Fruit fly (Drosophila melanogaster): ENCODE data around the gene bves.
A peak's percentile ranks its signal among the peaks of the same experiment; 100 is the strongest.

Gene bves

DNA sequence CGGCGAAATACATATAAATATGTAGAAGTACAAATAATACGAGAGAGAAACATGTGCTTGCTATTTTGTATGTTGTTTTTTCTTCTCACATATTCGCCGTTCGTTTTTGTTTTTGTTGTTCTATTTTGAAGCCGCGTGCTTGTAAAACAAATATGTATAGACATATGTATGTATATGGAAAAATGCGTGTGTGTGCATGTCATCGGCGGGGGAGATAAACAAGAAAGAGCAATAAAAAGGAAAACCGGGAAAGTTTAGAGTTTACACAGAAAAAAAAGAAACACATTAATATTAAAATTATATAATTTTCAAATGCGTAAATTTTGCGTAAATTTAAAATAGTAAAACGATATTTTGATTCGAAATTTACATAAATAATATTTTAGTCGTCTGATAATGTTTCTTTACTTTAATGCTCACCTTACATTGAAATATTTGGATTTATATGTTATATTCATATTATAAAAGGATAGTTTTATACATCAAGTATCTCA, 8.3 kb upstream of the bves start:
- TF ChIP-seq noc (tag; optimal IDR thresholded peaks at IDR 0.05): no peak

DNA sequence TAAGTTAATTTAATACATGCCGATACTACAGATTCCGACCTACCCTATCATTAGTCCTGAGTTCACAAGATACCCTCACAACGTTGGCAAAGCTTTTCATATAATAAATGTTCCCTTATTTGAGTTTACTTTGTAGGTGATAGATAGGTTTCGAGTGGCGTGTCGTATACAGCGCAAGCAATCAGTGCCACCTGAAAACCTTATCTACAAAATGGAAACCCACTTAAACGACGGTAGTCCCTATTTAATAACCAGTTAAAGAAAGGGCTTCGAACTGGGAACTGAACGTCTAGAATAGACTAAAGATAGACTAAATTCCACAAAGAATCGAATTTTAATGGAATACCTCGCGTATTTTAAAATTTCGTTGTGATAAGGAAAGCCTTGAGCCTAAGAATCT, 7.6 kb upstream of the bves start:
- TF ChIP-seq noc (tag; optimal IDR thresholded peaks at IDR 0.05): no peak

DNA sequence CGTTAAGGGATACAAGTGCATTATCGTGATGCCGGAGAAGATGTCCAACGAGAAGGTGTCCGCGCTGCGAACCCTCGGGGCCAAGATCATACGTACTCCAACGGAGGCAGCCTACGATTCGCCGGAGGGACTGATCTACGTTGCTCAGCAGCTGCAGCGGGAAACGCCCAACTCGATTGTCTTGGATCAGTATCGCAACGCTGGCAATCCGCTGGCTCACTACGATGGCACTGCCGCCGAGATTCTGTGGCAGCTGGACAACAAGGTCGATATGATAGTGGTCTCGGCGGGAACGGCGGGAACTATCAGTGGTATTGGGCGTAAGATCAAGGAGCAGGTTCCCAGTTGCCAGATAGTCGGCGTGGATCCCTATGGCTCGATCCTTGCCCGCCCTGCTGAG, 6.0 kb upstream of the bves start:
- TF ChIP-seq noc (tag; optimal IDR thresholded peaks at IDR 0.05): no peak

DNA sequence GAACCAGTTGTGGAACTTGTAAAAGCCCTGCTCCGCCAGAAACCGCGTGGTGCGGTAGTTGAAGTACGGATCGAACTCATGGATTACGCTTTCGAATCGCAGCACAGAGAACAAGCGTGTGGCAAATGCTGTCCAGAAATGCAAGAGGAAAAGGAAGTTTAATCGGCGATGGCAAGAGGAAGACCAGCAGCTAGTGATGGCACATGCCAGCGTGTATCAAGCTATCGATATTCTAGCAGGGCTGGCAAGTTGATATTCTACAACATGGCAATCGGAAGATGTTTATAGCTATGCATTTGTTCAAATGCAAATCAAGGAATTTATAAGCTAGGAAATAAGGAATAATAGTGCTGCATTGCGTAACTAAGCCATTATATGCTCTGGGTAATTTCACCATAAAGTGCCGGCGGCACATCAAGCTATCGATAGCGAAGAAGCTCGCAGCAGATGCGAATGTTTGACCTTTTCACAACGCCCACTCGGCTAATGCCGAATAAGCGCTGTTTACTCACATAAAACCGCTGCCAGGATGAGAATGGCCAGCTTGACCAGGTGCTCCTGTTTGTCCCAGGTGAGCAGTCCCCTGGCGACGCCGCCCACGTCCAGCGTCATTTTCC, 556 bp upstream of the bves start:
- TF ChIP-seq noc (tag; optimal IDR thresholded peaks at IDR 0.05): peak; percentile 71

DNA sequence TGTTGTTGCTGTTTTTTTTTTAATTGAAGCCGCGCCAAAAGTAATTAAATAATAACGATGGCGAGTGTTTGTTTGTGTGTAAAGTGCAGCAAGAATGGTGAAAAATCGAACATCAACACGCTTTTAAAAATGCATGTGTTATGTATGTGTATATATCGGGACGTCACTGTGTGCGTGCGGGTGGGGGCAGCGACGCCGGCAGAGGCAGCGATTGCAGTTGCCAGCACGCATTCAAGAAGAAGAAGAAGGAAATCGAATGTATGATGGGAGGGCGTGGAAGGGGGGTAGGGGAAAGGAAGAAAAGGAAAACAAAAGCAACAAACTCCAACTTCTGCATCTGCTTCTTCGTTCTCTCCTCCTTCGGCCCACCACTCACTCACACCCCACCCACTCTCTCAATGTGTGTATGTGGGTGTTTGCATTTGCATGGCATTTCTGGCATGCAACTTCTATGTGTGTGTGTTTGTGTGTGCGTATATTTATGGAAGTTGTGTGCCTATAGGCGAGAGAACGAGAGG, 1.3 kb downstream of the bves start:
- TF ChIP-seq noc (tag; optimal IDR thresholded peaks at IDR 0.05): no peak

DNA sequence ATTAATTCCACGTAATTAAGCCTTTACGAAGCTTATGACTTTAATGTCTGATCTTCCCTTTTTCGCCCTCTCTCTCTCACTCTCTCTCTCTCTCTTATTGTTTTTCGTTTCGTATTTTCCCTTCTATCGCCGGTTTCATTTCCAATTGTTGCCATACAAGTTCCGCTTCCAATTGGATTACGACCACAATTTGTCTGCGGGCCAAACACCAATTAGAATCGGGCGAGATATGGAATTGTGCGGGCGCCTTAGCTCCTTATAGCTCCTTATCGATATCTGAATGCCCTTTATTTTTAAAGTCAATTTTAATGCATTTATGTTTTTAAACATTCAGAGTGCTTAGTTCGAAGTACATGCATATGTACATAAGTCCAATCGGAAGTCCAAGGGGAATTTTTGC, 3.0 kb downstream of the bves start:
- no peak for TF ChIP-seq noc (tag; optimal IDR thresholded peaks at IDR 0.05)

DNA sequence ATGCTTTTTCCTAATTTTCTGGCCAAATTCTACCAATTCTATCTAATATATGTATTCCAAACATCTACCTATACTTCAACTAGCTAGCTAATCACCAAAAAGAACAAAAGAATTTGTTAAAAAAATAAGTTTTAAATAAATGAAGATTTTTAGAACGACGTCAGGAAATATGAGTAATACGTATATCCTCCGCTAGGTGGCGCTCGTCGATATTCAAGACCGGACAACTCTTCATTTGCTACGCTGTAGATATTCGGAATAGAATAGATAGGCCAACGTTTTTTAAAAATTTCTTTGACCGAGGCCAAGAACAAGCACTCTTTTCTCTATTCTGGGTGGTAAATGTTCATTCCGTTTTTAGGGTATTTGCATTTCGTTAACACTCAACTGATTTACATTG, 4.7 kb downstream of the bves start:
- no peak for TF ChIP-seq noc (tag; optimal IDR thresholded peaks at IDR 0.05)

DNA sequence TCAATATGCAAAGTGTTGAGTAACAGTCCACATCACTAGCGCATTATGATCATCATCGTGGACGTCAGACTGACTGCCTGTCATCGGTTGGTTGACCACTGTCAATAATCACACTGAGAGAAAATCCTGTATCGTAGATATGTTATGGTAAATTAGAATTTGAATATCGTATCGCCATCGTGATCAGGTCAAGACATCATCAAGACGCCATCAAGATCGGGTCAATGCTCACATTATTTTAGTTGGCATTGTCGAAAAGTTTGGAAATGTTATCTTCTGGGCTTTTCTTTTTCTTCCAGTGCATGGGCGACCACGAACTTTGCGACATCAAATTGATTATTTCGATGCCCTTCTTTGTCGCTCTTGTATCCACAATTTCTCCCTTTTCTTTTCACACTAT, 5.2 kb downstream of the bves start:
- TF ChIP-seq noc (tag; optimal IDR thresholded peaks at IDR 0.05): peak; percentile 83

DNA sequence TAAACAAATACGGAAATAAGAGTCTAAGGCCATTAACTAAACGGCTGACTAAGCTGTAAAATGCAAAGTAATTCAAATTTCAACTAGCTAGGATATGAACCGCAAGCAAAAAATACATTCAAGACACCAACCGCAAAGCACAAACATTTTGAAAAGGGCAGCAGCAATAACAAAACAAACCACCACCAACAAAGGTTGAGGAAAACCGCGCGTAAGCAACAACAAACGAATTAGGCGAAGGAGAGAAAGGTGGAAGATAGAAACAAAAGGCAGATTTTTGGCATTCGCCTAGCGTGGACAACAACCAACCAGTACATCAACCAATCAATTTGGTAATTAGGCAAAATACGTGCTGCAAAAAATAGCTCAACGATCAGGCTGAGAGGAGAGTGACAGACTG, 6.8 kb downstream of the bves start:
- no peak for TF ChIP-seq noc (tag; optimal IDR thresholded peaks at IDR 0.05)

DNA sequence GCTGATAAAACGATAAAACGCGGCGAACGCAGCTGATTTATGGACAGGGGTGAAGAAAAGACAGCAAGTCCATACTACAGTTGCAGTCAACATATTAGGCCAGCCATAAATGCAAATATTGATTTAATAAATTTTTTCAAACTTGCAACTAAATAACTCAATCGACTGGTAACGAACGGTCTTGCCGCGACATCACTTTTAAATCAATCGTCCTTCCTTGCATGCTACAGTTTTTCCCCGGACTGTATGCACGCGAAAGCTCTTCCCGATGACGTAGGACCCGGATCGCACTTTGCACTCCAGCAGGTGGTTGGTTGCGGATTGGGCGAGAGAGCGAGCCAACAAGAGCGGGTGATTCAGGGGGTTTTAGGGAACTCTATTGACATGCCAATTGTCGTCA, 11.2 kb downstream of the bves start:
- TF ChIP-seq noc (tag; optimal IDR thresholded peaks at IDR 0.05): no peak

DNA sequence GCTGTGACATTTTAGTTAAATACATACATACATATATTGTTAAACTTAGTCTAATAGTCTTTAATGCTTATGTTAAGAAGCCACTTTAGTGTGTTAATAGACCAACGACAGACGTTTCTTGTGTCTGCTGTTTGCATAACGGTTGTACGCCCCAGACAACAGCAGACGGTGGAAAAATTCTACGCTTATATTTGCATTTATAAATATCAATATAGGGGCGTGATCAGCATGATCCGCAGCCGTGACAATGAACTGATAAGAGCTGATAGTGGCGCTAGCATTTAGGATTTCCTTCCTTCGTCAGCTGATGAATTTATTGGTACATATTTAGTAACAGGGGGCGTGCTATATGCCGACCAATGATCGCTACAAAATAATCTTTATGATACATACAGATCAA, 12.0 kb downstream of the bves start:
- no peak for TF ChIP-seq noc (tag; optimal IDR thresholded peaks at IDR 0.05)

DNA sequence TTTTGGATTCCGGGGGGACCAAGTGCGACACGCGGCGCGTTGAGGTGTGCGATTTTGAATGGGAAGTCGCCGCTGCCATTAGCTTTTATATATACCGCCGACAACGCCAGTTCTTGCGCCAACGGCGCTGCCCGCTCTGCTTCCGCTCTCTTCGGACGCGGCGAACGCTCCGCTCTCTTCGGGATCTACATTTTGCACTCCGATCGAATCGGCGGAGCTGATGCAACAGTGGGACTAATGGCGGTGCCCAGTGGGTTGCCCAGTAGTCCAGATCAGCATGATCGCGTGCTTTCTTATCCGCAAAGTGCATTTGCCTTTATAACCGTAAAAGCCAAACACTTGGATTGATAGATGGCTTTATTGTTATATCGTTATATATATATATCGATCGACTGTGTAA, 13.7 kb downstream of the bves start, which contains the start of gene CG32512:
CG32512 (minus strand) TSS at position 67 of the 400 bp plus-strand sequence.
- no peak for TF ChIP-seq noc (tag; optimal IDR thresholded peaks at IDR 0.05)

DNA sequence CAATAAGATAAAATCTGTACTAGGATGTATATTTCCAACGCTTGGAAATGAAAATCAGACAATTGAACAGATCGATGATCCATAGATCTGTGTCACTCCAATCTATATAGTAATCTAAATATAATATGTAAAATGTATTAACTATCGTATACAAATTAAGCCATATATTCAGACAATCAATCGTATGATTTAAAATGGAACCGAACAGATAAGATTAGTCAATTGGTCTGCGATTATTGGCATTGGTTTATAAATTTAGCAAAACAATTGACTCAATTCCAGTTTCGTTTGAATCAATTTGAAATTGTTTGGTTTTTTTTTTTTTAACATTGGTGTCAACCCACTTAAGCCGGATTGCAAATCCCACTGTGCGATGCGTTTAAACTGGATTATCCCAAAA, 14.1 kb downstream of the bves start:
- no peak for TF ChIP-seq noc (tag; optimal IDR thresholded peaks at IDR 0.05)

DNA sequence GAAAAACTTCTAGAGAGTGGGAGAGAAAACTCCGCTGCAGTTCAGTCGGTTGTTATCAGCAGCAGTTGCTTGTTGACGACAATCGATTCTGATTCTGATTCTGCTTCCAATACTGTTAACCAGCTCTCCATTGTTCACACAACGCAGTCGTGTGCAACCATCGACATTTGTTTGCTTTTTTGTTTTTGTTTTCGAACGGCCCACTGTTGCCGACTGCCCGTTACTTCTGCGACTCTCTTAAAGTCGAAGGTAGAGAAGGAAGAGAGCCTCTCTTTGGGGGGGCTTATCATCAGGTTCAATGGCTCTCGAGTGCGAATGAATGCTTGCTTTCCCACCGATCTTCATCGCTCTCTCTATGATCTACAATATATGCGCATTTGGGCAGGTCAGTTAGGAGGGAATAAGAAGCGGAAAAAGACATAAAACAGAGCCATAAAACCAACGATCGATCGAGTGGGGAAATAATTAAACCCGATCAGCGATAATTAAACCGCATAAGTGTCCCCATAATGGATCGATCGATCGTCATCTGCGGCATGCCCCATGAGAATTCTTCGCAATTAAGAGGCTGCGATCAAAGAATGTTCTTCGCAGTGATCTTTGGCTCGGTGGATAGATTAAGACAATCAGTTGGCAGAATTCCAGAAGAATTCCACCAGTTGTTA, 18.1 kb downstream of the bves start:
- no peak for TF ChIP-seq noc (tag; optimal IDR thresholded peaks at IDR 0.05)

DNA sequence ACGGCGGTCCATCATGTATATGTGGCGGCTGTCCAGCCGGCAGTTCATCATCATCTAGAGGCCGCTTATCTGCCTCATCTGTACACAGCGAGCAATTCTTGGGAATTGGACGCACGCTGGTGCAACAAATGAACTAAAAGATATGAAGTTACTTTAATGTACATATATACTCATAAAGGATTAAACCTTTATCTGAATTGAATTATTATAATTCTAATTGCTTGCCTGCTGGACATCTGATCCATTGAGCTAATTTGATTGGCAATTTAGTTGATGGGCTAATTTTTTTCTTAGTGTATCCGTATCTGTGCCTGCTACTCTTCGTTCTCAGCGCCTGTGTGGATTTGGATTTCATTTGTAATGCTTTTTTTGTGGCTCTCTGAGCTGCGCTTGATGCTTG, 19.2 kb downstream of the bves start:
- peak; percentile 74 for TF ChIP-seq noc (tag; optimal IDR thresholded peaks at IDR 0.05)

DNA sequence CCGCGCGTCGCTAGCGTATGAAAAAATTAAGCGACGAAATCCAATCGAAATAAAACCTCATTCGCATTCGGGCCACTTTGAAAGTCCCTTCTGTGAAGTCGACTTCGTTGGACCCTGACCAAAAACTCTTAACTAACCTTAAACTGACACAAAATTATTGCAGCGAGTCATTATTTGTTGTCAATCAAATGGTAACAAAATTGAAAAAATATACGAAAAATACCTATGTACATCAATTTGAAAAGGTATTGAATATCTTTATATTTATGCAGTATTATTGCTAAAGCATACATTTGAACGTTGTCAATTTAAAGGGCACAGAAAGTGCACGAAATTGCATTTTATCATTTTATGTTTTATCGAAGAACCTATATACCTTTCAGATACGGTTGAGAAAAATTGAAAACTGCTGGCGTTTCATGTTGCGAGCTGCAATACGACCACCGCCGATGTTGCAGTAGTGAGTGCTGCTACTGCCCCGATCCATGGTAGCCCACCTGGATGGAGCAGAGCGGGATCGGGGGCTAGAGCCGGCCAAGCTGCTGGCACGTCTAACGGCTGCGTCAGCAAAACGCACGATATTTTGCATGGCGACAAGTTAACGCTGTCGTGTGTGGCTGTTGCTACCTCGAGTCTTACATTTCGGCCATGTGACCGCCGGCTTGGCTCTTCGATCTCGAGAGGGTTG, 20.0 kb downstream of the bves start:
- TF ChIP-seq noc (tag; optimal IDR thresholded peaks at IDR 0.05): no peak

DNA sequence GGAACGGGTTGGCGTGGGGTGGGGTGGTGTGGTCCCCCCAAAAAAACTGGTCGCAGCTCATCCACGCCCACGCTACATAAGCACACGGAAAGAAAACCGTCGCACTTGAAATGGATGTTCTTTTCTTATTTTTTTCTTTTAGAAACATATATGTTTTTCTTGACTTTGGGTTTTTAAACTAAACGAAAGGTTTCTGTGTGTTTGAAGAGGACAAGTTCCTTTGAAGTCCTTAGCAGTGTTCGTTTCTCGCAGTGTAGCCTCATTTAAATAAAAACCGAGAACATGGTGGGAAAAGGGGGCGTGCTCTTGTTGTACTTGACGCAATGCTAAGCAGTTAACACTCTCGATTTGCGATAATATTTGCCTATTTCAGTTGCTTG, 20.6 kb downstream of the bves start:
- TF ChIP-seq noc (tag; optimal IDR thresholded peaks at IDR 0.05): no peak

All from whole organism, larva.